Worm (Caenorhabditis elegans): ENCODE results near the gene fut-4.

DNA sequence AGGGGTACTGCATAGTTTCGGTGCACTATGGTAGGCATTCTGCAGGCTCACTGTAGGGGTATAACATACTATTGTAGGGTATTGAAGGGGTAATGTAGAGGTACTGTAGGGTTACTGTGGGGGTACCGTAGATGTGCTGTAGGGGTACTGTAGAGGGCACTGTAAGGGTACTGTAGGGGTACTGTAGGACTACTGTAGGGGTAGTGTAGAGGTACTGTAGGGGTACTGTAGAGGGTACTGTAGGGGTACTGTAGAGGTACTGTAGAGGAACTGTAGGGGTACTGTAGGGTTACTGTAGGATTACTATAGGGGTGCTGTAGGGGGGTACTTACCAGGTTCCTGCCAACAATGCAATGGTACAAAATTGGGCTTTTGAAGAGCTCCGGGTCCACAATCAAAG, 7.8 kb upstream of the fut-4 start:
- TF ChIP-seq nhr-11 (tag; optimal IDR thresholded peaks at IDR 0.05) = no peak
- no peak for TF ChIP-seq ceh-82 (tag; optimal IDR thresholded peaks at IDR 0.05)
- no peak for TF ChIP-seq nhr-42 (GFP tag; IDR thresholded peaks at IDR 0.05)
- no peak for TF ChIP-seq lin-13 (GFP tag; optimal IDR thresholded peaks at IDR 0.05)
- TF ChIP-seq mep-1 (tag; optimal IDR thresholded peaks at IDR 0.05) = no peak
- no peak for TF ChIP-seq aha-1 (tag)
- no peak for TF ChIP-seq R02D3.7 (tag; optimal IDR thresholded peaks at IDR 0.05)
- TF ChIP-seq hif-1 (tag; optimal IDR thresholded peaks at IDR 0.05) = no peak
- TF ChIP-seq nhr-6 (tag; optimal IDR thresholded peaks at IDR 0.05) = no peak
- TF ChIP-seq skn-1 (tag; optimal IDR thresholded peaks at IDR 0.05) = no peak
- TF ChIP-seq ceh-62 (tag; optimal IDR thresholded peaks at IDR 0.05) = no peak
- no peak for TF ChIP-seq lsy-2 (tag; optimal IDR thresholded peaks at IDR 0.05)
